Fruit fly (Drosophila melanogaster): ENCODE results near the gene Ice2.

- TF ChIP-seq Hr96 (GFP tag; optimal IDR thresholded peaks at IDR 0.05): no peak
- TF ChIP-seq kay (GFP tag; ENCODE audit: borderline replicate concordance): peak; percentile 71
- TF ChIP-seq CG5204 (GFP tag; optimal IDR thresholded peaks at IDR 0.05): no peak
- TF ChIP-seq CG1620 (GFP tag; optimal IDR thresholded peaks at IDR 0.05): no peak
- peak; percentile 26 for TF ChIP-seq pad (GFP tag; optimal IDR thresholded peaks at IDR 0.05)
- peak; percentile 33 for TF ChIP-seq CG12768 (GFP tag; optimal IDR thresholded peaks at IDR 0.05)
- peak; percentile 45 for TF ChIP-seq Mnt (GFP tag; optimal IDR thresholded peaks at IDR 0.05)
- TF ChIP-seq CG33017 (tag; optimal IDR thresholded peaks at IDR 0.05): peak; percentile 71
- peak; percentile 28 for TF ChIP-seq CG11617 (GFP tag; optimal IDR thresholded peaks at IDR 0.05)
- peak; percentile 69 for TF ChIP-seq CG7045 (GFP tag; optimal IDR thresholded peaks at IDR 0.05)
- TF ChIP-seq bab1 (GFP tag; optimal IDR thresholded peaks at IDR 0.05): peak; percentile 33
These were observed 26.8 kb downstream of the Ice2 start for dm6 chr3R:21156572-21157480.

Data from whole organism, adult.